Fruit fly (Drosophila melanogaster): ENCODE data around the gene stwl.

The stwl gene

dm6 chr3L:14365440-14365839 lies 44.3 kb downstream of the stwl start:
- TF ChIP-seq Dif (GFP tag; optimal IDR thresholded peaks at IDR 0.05; ENCODE audit: partially characterized antibody) (no peak), sage (GFP tag; optimal IDR thresholded peaks at IDR 0.05) (no peak), jim (GFP tag; optimal IDR thresholded peaks at IDR 0.05) (no peak), Abd-B (GFP tag; optimal IDR thresholded peaks at IDR 0.05) (no peak), rgr (GFP tag; optimal IDR thresholded peaks at IDR 0.05) (no peak), CG32264 (GFP tag; optimal IDR thresholded peaks at IDR 0.05) (no peak), foxo (GFP tag; optimal IDR thresholded peaks at IDR 0.05) (no peak), dsf (GFP tag; optimal IDR thresholded peaks at IDR 0.05; ENCODE audit: borderline replicate concordance) (no peak), Hr78 (GFP tag; optimal IDR thresholded peaks at IDR 0.05) (no peak), Vsx2 (GFP tag; optimal IDR thresholded peaks at IDR 0.05; ENCODE audit: partially characterized antibody) (no peak), lola (GFP tag; optimal IDR thresholded peaks at IDR 0.05) (no peak), Jra (GFP tag; optimal IDR thresholded peaks at IDR 0.05) (no peak)

- peak; percentile 35 for TF ChIP-seq sv (GFP tag; optimal IDR thresholded peaks at IDR 0.05)
- no peak for TF ChIP-seq Dif (GFP tag; optimal IDR thresholded peaks at IDR 0.05; ENCODE audit: partially characterized antibody)
- TF ChIP-seq Hr83 (GFP tag; optimal IDR thresholded peaks at IDR 0.05; ENCODE audit: poor library complexity, severe bottlenecking), result no peak
- TF ChIP-seq pan (optimal IDR thresholded peaks at IDR 0.05), result no peak
- TF ChIP-seq dl (GFP tag; optimal IDR thresholded peaks at IDR 0.05; ENCODE audit: insufficient read depth in 1 of 2, partially characterized antibody in 2 of 2), result no peak
- no peak for TF ChIP-seq Myc (optimal IDR thresholded peaks at IDR 0.05)
- TF ChIP-seq CG32264 (GFP tag; optimal IDR thresholded peaks at IDR 0.05), result peak; percentile 86
- TF ChIP-seq Abd-B (GFP tag; optimal IDR thresholded peaks at IDR 0.05), result no peak
- no peak for TF ChIP-seq Dfd (GFP tag; optimal IDR thresholded peaks at IDR 0.05)
- peak; percentile 82 for TF ChIP-seq tai (GFP tag; optimal IDR thresholded peaks at IDR 0.05)
- no peak for TF ChIP-seq N (GFP tag; optimal IDR thresholded peaks at IDR 0.05)
- no peak for TF ChIP-seq Vsx2 (GFP tag; optimal IDR thresholded peaks at IDR 0.05; ENCODE audit: partially characterized antibody)
- TF ChIP-seq lola (GFP tag; optimal IDR thresholded peaks at IDR 0.05), result no peak
- peak; percentile 94 for TF ChIP-seq br (GFP tag; optimal IDR thresholded peaks at IDR 0.05)
- no peak for TF ChIP-seq Hr78 (GFP tag; optimal IDR thresholded peaks at IDR 0.05)
- TF ChIP-seq usp (GFP tag; optimal IDR thresholded peaks at IDR 0.05), result no peak
- TF ChIP-seq Jra (GFP tag; optimal IDR thresholded peaks at IDR 0.05), result peak; percentile 65
- TF ChIP-seq CrebA (GFP tag; optimal IDR thresholded peaks at IDR 0.05; ENCODE audit: borderline replicate concordance), result peak; percentile 65
- peak; percentile 8 for TF ChIP-seq GATAd (GFP tag; optimal IDR thresholded peaks at IDR 0.05)
- peak; percentile 87 for TF ChIP-seq psq (GFP tag; optimal IDR thresholded peaks at IDR 0.05)
- peak; percentile 92 for TF ChIP-seq Sp1 (GFP tag; optimal IDR thresholded peaks at IDR 0.05)
- peak; percentile 85 for TF ChIP-seq HLH106 (tag; optimal IDR thresholded peaks at IDR 0.05)
- peak; percentile 96 for TF ChIP-seq h (GFP tag; optimal IDR thresholded peaks at IDR 0.05)
- TF ChIP-seq CG9705 (GFP tag; optimal IDR thresholded peaks at IDR 0.05), result peak; percentile 41
- peak; percentile 94 for TF ChIP-seq ey (GFP tag; optimal IDR thresholded peaks at IDR 0.05)
- peak; percentile 92 for TF ChIP-seq brk (GFP tag; optimal IDR thresholded peaks at IDR 0.05)
- TF ChIP-seq woc (GFP tag; optimal IDR thresholded peaks at IDR 0.05), result peak; percentile 89
- TF ChIP-seq dmrt93B (GFP tag; optimal IDR thresholded peaks at IDR 0.05), result peak; percentile 72
- peak; percentile 86 for TF ChIP-seq sage (GFP tag; optimal IDR thresholded peaks at IDR 0.05)
- peak; percentile 87 for TF ChIP-seq Hnf4 (GFP tag; optimal IDR thresholded peaks at IDR 0.05)
- peak; percentile 94 for TF ChIP-seq fru (GFP tag; optimal IDR thresholded peaks at IDR 0.05)
- peak; percentile 85 for TF ChIP-seq Rel (GFP tag; optimal IDR thresholded peaks at IDR 0.05)
- TF ChIP-seq Rel (tag; optimal IDR thresholded peaks at IDR 0.05), result peak; percentile 12
- TF ChIP-seq jim (GFP tag; optimal IDR thresholded peaks at IDR 0.05), result no peak
- peak; percentile 38 for TF ChIP-seq Mio (GFP tag; optimal IDR thresholded peaks at IDR 0.05)
- TF ChIP-seq dsf (GFP tag; optimal IDR thresholded peaks at IDR 0.05; ENCODE audit: borderline replicate concordance), result peak; percentile 64
- peak; percentile 62 to 92 for TF ChIP-seq foxo (GFP tag; optimal IDR thresholded peaks at IDR 0.05)
- peak; percentile 95 for TF ChIP-seq OdsH (GFP tag; optimal IDR thresholded peaks at IDR 0.05)
- TF ChIP-seq rgr (GFP tag; optimal IDR thresholded peaks at IDR 0.05), result peak; percentile 94
Measured at dm6 chr3L:14364701-14365100, 45.0 kb downstream of the stwl start.

Measured in whole organism, wandering third instar larva.